Worm (Caenorhabditis elegans): Measurements from ENCODE around the gene dsl-6.

DNA sequence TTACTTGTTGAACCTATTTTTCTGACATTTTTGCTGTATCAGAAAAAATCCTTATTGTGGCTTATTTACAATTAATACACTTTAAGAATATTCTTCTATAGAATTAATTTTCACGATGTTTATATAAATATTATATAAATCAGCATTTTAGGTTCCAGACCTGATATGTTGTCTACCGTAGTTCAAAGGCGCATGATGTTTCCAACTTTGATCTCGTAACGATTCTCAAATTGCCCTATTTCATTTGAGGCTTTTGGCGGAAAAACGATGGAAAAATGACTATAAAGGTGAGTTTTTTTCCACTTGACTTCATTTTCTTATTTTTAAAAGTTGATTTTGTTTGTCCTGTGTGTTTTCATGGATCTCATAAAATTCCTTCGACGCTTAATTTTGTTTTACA lies 12.0 kb upstream of the dsl-6 start, which contains the start of gene gfat-2:
- TF ChIP-seq ama-1 (optimal IDR thresholded peaks at IDR 0.05) (no peak), hmg-4 (GFP tag; optimal IDR thresholded peaks at IDR 0.05) (no peak), flt-1 (GFP tag; IDR thresholded peaks at IDR 0.05) (no peak), scrt-1 (GFP tag; IDR thresholded peaks at IDR 0.05) (no peak)
